Worm (Caenorhabditis elegans): Measurements from ENCODE around the gene ceh-7.

ce11 chrII:8751042-8751441 is 47.4 kb upstream of the ceh-7 start:
- TF ChIP-seq dpl-1 (GFP tag; optimal IDR thresholded peaks at IDR 0.05) (no peak), ama-1 (optimal IDR thresholded peaks at IDR 0.05) (no peak), ama-1 (GFP tag; optimal IDR thresholded peaks at IDR 0.05) (no peak), bed-1 (GFP tag; IDR thresholded peaks at IDR 0.05) (no peak), ztf-26 (tag; optimal IDR thresholded peaks at IDR 0.05) (no peak), egl-44 (GFP tag; IDR thresholded peaks at IDR 0.05) (no peak), sdz-38 (tag; optimal IDR thresholded peaks at IDR 0.05) (no peak), ceh-58 (GFP tag; IDR thresholded peaks at IDR 0.05) (no peak), ztf-3 (GFP tag; optimal IDR thresholded peaks at IDR 0.05) (no peak), zim-3 (tag; optimal IDR thresholded peaks at IDR 0.05) (no peak), F52B5.7 (tag; optimal IDR thresholded peaks at IDR 0.05) (no peak), ekl-4 (GFP tag; IDR thresholded peaks at IDR 0.05) (no peak), snpc-1.3 (tag; optimal IDR thresholded peaks at IDR 0.05; ENCODE audit: insufficient read depth) (no peak), let-526 (GFP tag; IDR thresholded peaks at IDR 0.05) (no peak), pha-4 (tag; optimal IDR thresholded peaks at IDR 0.05) (no peak)

All from whole organism, young adult.